Fruit fly (Drosophila melanogaster): ENCODE results near the gene GlyRS.

DNA sequence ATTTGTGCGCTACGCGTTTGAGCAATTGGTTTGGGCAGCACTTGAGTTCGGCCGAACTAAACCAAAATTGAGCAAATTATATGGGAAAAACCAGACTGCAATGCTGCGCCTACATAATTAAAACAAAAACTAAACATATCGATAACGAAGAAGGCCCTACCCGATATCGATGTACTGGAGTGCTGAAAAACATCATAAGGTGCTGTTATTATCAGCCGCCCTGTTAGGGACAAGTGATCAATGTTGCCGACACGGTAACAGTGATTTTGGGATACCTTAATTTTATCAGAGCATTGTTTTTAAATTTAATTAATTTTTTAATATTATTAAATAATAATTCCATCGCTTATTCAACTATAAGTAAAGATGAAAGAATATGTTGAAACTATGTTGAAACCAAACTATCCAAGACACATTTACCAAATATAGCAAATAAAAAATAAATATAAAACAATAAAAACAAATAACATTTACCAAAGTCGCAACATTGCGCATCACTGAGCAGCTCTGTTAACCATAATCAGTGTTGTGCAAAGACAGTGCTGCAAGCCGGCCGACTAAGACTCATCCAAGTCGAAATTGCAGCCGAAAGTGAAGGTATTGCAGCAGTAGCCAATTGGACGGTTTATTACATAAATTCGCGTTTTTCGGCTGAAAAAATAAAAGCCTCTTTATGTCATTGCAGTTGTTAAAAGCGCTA, at the start of gene GlyRS, which contains the start of the genes sstn and Plp:
- TF ChIP-seq br (GFP tag; optimal IDR thresholded peaks at IDR 0.05) (no peak), lola (GFP tag; optimal IDR thresholded peaks at IDR 0.05) (peak; percentile 46), h (GFP tag; optimal IDR thresholded peaks at IDR 0.05) (peak; percentile 61), rgr (GFP tag; optimal IDR thresholded peaks at IDR 0.05) (peak; percentile 48), tai (GFP tag; optimal IDR thresholded peaks at IDR 0.05) (no peak), Dfd (GFP tag; optimal IDR thresholded peaks at IDR 0.05) (no peak), Myc (optimal IDR thresholded peaks at IDR 0.05) (peak; percentile 66), brk (GFP tag; optimal IDR thresholded peaks at IDR 0.05) (peak; percentile 11), Hr83 (GFP tag; optimal IDR thresholded peaks at IDR 0.05; ENCODE audit: poor library complexity, severe bottlenecking) (no peak), fru (GFP tag; optimal IDR thresholded peaks at IDR 0.05) (peak; percentile 45), psq (GFP tag; optimal IDR thresholded peaks at IDR 0.05) (peak; percentile 50), OdsH (GFP tag; optimal IDR thresholded peaks at IDR 0.05) (peak; percentile 41)

Data from whole organism, wandering third instar larva.